Worm (Caenorhabditis elegans) whole organism, L2 larva: ENCODE data around the gene C25D7.10.
"Not testable (repeated sequence)": the region's sequence is repeated elsewhere in the genome, so short reads cannot be mapped to it uniquely, and the experiment has no call there.

Experiments
- C34F6.9 ChIP-seq: fragments of 150-350 bp; optimal IDR thresholded peaks from 2 replicates; lab custom pipeline; 2014; ENCODE audit warnings: missing biosample characterization, missing genetic modification characterization
- F13H6.1 ChIP-seq: sonication (generic microtip); optimal IDR thresholded peaks from 2 replicates; lab custom pipeline; 2016; ENCODE audit warnings: missing genetic modification characterization, missing compliant biosample characterization
- Y55F3AM.14 ChIP-seq: fragments of 200-800 bp; sonication (Bioruptor generic); optimal IDR thresholded peaks from 2 replicates; lab custom pipeline; 2018; ENCODE audit warnings: mild to moderate bottlenecking, missing genetic modification characterization, missing compliant biosample characterization
- ZK546.5 ChIP-seq: sonication (generic microtip); optimal IDR thresholded peaks from 2 replicates; lab custom pipeline; 2017; ENCODE audit warnings: missing biosample characterization, missing genetic modification characterization
- aly-2 ChIP-seq: fragments of 150-350 bp; optimal IDR thresholded peaks from 2 replicates; lab custom pipeline; 2014; ENCODE audit warnings: missing biosample characterization, missing genetic modification characterization
- blmp-1 ChIP-seq: sonication (generic microtip); optimal IDR thresholded peaks from 2 replicates; lab custom pipeline; 2017; ENCODE audit warnings: missing genetic modification characterization, mild to moderate bottlenecking, missing compliant biosample characterization, antibody characterized with exemption, moderate library complexity; ENCODE audit not compliant: insufficient read depth
- ceh-16 ChIP-seq: fragments of 150-350 bp; optimal IDR thresholded peaks from 2 replicates; lab custom pipeline; 2014; ENCODE audit warnings: missing biosample characterization, missing genetic modification characterization
- crh-2 ChIP-seq: sonication (generic microtip); optimal IDR thresholded peaks from 2 replicates; lab custom pipeline; 2017; ENCODE audit warnings: missing biosample characterization, missing genetic modification characterization
- dmd-4 ChIP-seq: sonication (generic microtip); optimal IDR thresholded peaks from 2 replicates; lab custom pipeline; 2017; ENCODE audit warnings: missing biosample characterization, missing genetic modification characterization
- egl-27 ChIP-seq: sonication (generic microtip); optimal IDR thresholded peaks from 3 replicates; lab custom pipeline; 2017; ENCODE audit warnings: missing biosample characterization, missing genetic modification reagents, missing genetic modification characterization
- elt-1 ChIP-seq: fragments of 150-350 bp; optimal IDR thresholded peaks from 2 replicates; lab custom pipeline; 2014; ENCODE audit warnings: missing biosample characterization, missing genetic modification characterization
- elt-3 ChIP-seq: sonication (generic microtip); optimal IDR thresholded peaks from 2 replicates; lab custom pipeline; 2017; ENCODE audit warnings: missing biosample characterization, missing genetic modification characterization
- fos-1 ChIP-seq: fragments of 150-350 bp; optimal IDR thresholded peaks from 2 replicates; lab custom pipeline; 2014; ENCODE audit warnings: missing biosample characterization, missing genetic modification characterization
- gmeb-1 ChIP-seq: fragments of 150-350 bp; optimal IDR thresholded peaks from 2 replicates; lab custom pipeline; 2014; ENCODE audit warnings: missing biosample characterization, missing genetic modification characterization
- lin-13 ChIP-seq: fragments of 150-350 bp; optimal IDR thresholded peaks from 2 replicates; lab custom pipeline; 2014; ENCODE audit warnings: missing biosample characterization, missing genetic modification reagents, missing genetic modification characterization
- lin-39 ChIP-seq: fragments of 150-350 bp; optimal IDR thresholded peaks from 2 replicates; lab custom pipeline; 2014; ENCODE audit warnings: missing biosample characterization, missing genetic modification reagents, missing genetic modification characterization
- mbf-1 ChIP-seq: sonication (generic microtip); optimal IDR thresholded peaks from 2 replicates; lab custom pipeline; 2017; ENCODE audit warnings: missing biosample characterization, missing genetic modification characterization
- nhr-12 ChIP-seq: fragments of 150-350 bp; optimal IDR thresholded peaks from 2 replicates; lab custom pipeline; 2014; ENCODE audit warnings: missing biosample characterization, missing genetic modification characterization
- nhr-21 ChIP-seq: fragments of 150-350 bp; optimal IDR thresholded peaks from 2 replicates; lab custom pipeline; 2014; ENCODE audit warnings: missing biosample characterization, missing genetic modification characterization
- nhr-23 ChIP-seq: fragments of 150-350 bp; optimal IDR thresholded peaks from 2 replicates; lab custom pipeline; 2014; ENCODE audit warnings: missing biosample characterization, missing genetic modification reagents, missing genetic modification characterization
- nhr-237 ChIP-seq: fragments of 150-350 bp; optimal IDR thresholded peaks from 2 replicates; lab custom pipeline; 2014; ENCODE audit warnings: missing biosample characterization, missing genetic modification characterization
- nhr-25 ChIP-seq: fragments of 150-350 bp; sonication (generic microtip); optimal IDR thresholded peaks from 3 replicates; lab custom pipeline; 2014; ENCODE audit warnings: missing biosample characterization, missing genetic modification characterization
- nhr-77 ChIP-seq: fragments of 150-350 bp; optimal IDR thresholded peaks from 2 replicates; lab custom pipeline; 2014; ENCODE audit warnings: missing biosample characterization, missing genetic modification characterization
- peb-1 ChIP-seq: fragments of 150-350 bp; optimal IDR thresholded peaks from 2 replicates; lab custom pipeline; 2014; ENCODE audit warnings: missing biosample characterization, missing genetic modification characterization
- skn-1 ChIP-seq: sonication (generic microtip); optimal IDR thresholded peaks from 2 replicates; lab custom pipeline; 2017; ENCODE audit warnings: missing biosample characterization, missing genetic modification characterization
- sma-3 ChIP-seq: sonication (generic microtip); optimal IDR thresholded peaks from 2 replicates; lab custom pipeline; 2016; ENCODE audit warnings: missing genetic modification reagents, missing genetic modification characterization, missing compliant biosample characterization
- sma-9 ChIP-seq, 2 experiments: fragments of 150-350 bp in 1 of 2; sonication (generic microtip) in 1 of 2; optimal IDR thresholded peaks; 2 replicates each; lab custom pipeline; 2014 to 2016; ENCODE audit warnings: missing genetic modification characterization in 2 of 2, mild to moderate bottlenecking in 1 of 2, missing biosample characterization in 1 of 2, missing compliant biosample characterization in 1 of 2, missing genetic modification reagents in 1 of 2, moderate library complexity in 1 of 2
- snpc-4 ChIP-seq: fragments of 150-350 bp; optimal IDR thresholded peaks from 2 replicates; lab custom pipeline; 2014; ENCODE audit warnings: missing biosample characterization, missing genetic modification characterization
- unc-39 ChIP-seq: fragments of 150-350 bp; optimal IDR thresholded peaks from 2 replicates; lab custom pipeline; 2014; ENCODE audit warnings: missing biosample characterization, missing genetic modification characterization
- unc-55 ChIP-seq: fragments of 150-350 bp; sonication (generic microtip); optimal IDR thresholded peaks from 3 replicates; lab custom pipeline; 2014; ENCODE audit warnings: missing biosample characterization, missing genetic modification reagents, missing genetic modification characterization
- zag-1 ChIP-seq: fragments of 150-350 bp; optimal IDR thresholded peaks from 2 replicates; lab custom pipeline; 2014; ENCODE audit warnings: missing biosample characterization, missing genetic modification characterization
- ztf-1 ChIP-seq: fragments of 200-800 bp; sonication (Bioruptor generic); conservative IDR thresholded peaks from 2 replicates; pipeline ENCODE4 v1.3.6; 2022; ENCODE audit warnings: missing genetic modification characterization, missing compliant biosample characterization
- ztf-4 ChIP-seq: fragments of 150-350 bp; optimal IDR thresholded peaks from 2 replicates; lab custom pipeline; 2014; ENCODE audit warnings: missing biosample characterization, missing genetic modification characterization

C25D7.10 gene

ce11 chrV:15031373-15031772 is 35.9 kb upstream of the C25D7.10 start, which contains the start of gene cng-1:
TSS of gene cng-1 (minus strand) at chrV:15031473.
- not testable (repeated sequence) for TF ChIP-seq lin-39; zag-1 (tag; lab: Kevin White, UChicago); elt-3 (tag; lab: Kevin White, UChicago)

ce11 chrV:15036769-15037168 is 30.5 kb upstream of the C25D7.10 start, which contains the start of gene melo-3:
TSS of gene melo-3 (minus strand) at chrV:15036869.
- not testable (repeated sequence) for TF ChIP-seq sma-3; ZK546.5 (tag; lab: Kevin White, UChicago); peb-1

ce11 chrV:15048107-15048506 is 19.2 kb upstream of the C25D7.10 start, which contains the start of gene sdc-3:
TSS of gene sdc-3 (minus strand) at chrV:15048207.
- no peak for TF ChIP-seq ztf-1 (GFP tag; lab: Robert Waterston, UW)
- peak; percentile 28 for TF ChIP-seq C34F6.9
- TF ChIP-seq fos-1, result peak; percentile 18
- TF ChIP-seq skn-1 (tag; lab: Kevin White, UChicago), result no peak
- TF ChIP-seq, all 48 proteins: peak for 2

ce11 chrV:15051720-15052119 is 15.5 kb upstream of the C25D7.10 start:
- TF ChIP-seq F13H6.1 (tag; lab: Kevin White, UChicago) (no peak), aly-2 (tag; lab: Kevin White, UChicago) (no peak), nhr-12 (no peak), lin-39 (no peak), blmp-1 (tag; lab: Kevin White, UChicago) (no peak), Y55F3AM.14 (GFP tag; lab: Kevin White, UChicago) (no peak), unc-55 (GFP tag; lab: Kevin White, UChicago) (no peak), nhr-25 (tag; lab: Kevin White, UChicago) (no peak), nhr-21 (tag; lab: Kevin White, UChicago) (no peak), peb-1 (no peak), unc-39 (no peak), nhr-77 (tag; lab: Kevin White, UChicago) (no peak), ceh-16 (tag; lab: Kevin White, UChicago) (no peak), lin-13 (GFP tag; lab: Kevin White, UChicago) (no peak), sma-9 (GFP tag; optimal IDR thresholded peaks at IDR 0.05; lab: Kevin White, UChicago) (no peak), sma-9 (tag; optimal IDR thresholded peaks at IDR 0.05; lab: Kevin White, UChicago) (no peak), dmd-4 (tag; lab: Kevin White, UChicago) (no peak), nhr-237 (tag; lab: Kevin White, UChicago) (no peak), fos-1 (no peak), ztf-4 (tag; lab: Kevin White, UChicago) (no peak), elt-1 (tag; lab: Kevin White, UChicago) (no peak)

- TF ChIP-seq F13H6.1 (tag; lab: Kevin White, UChicago) (no peak), unc-55 (GFP tag; lab: Kevin White, UChicago) (no peak), sma-3 (no peak), mbf-1 (tag; lab: Kevin White, UChicago) (no peak), gmeb-1 (tag; lab: Kevin White, UChicago) (no peak), peb-1 (no peak), nhr-237 (tag; lab: Kevin White, UChicago) (no peak), fos-1 (peak; percentile 30)
Measured at ce11 chrV:15052368-15052767, 14.9 kb upstream of the C25D7.10 start, which contains the start of the genes fbxa-82 and C25D7.5. TSS of gene fbxa-82 (minus strand) at chrV:15052530. TSS of gene C25D7.5 (plus strand) at chrV:15052650.

ce11 chrV:15054733-15055132 is 12.5 kb upstream of the C25D7.10 start:
- TF ChIP-seq peb-1 (no peak), snpc-4 (no peak), nhr-23 (no peak), elt-3 (tag; lab: Kevin White, UChicago) (no peak), egl-27 (tag; lab: Kevin White, UChicago) (no peak), Y55F3AM.14 (GFP tag; lab: Kevin White, UChicago) (no peak), gmeb-1 (tag; lab: Kevin White, UChicago) (no peak), crh-2 (no peak), skn-1 (tag; lab: Kevin White, UChicago) (no peak)
